Fruit fly (Drosophila melanogaster): Measurements from ENCODE around the gene Miro.
A peak's percentile ranks its signal among the peaks of the same experiment; 100 is the strongest.

Miro gene

dm6 chr3R:24051459-24052165 is 13.0 kb upstream of the Miro start (continued):
- TF ChIP-seq Dek (tag; optimal IDR thresholded peaks at IDR 0.05) (no peak), CG14014 (GFP tag; IDR thresholded peaks at IDR 0.05) (peak; percentile 30; the same call in 1 of the 2 replicates), CG3163 (GFP tag; optimal IDR thresholded peaks at IDR 0.05) (no peak), Mrtf (GFP tag; IDR thresholded peaks at IDR 0.05) (0 out of 3 replicates have a peak, but pooled peaks have one; percentile 4), tgo (GFP tag; IDR thresholded peaks at IDR 0.05) (no peak), CG15479 (GFP tag; optimal IDR thresholded peaks at IDR 0.05) (no peak), CG1792 (GFP tag; optimal IDR thresholded peaks at IDR 0.05) (no peak), stc (GFP tag; IDR thresholded peaks at IDR 0.05) (0 out of 2 replicates have a peak, but pooled peaks have one; percentile 19), CG12744 (GFP tag; optimal IDR thresholded peaks at IDR 0.05) (no peak), CoRest (tag; optimal IDR thresholded peaks at IDR 0.05) (no peak), Ssrp (tag; optimal IDR thresholded peaks at IDR 0.05) (no peak), CG30431 (GFP tag; optimal IDR thresholded peaks at IDR 0.05) (no peak), CG34376 (GFP tag; optimal IDR thresholded peaks at IDR 0.05) (peak; percentile 73), CG4854 (GFP tag; optimal IDR thresholded peaks at IDR 0.05) (no peak), CG10543 (GFP tag; optimal IDR thresholded peaks at IDR 0.05) (peak; percentile 40), CG18262 (tag; optimal IDR thresholded peaks at IDR 0.05) (no peak), sens (GFP tag) (peak; percentile 61), CG15514 (GFP tag; optimal IDR thresholded peaks at IDR 0.05) (peak; percentile 37), Fer3 (tag; optimal IDR thresholded peaks at IDR 0.05) (no peak), scrt (GFP tag; optimal IDR thresholded peaks at IDR 0.05) (peak; percentile 1), CG1024 (GFP tag; IDR thresholded peaks at IDR 0.05) (0 out of 2 replicates have a peak, but pooled peaks have one; percentile 19), abd-A (tag; optimal IDR thresholded peaks at IDR 0.05) (peak; percentile 14), lab (GFP tag; optimal IDR thresholded peaks at IDR 0.05) (peak; percentile 31), Hmr (GFP tag; optimal IDR thresholded peaks at IDR 0.05) (no peak), Bgb (GFP tag; IDR thresholded peaks at IDR 0.05; ENCODE audit: partially characterized antibody) (peak; percentile 39; the same call in 1 of the 2 replicates), onecut (GFP tag; IDR thresholded peaks at IDR 0.05) (no peak), CG10565 (GFP tag; optimal IDR thresholded peaks at IDR 0.05) (no peak), sima (GFP tag; optimal IDR thresholded peaks at IDR 0.05) (no peak), zfh2 (GFP tag; optimal IDR thresholded peaks at IDR 0.05) (no peak), Gug (GFP tag; IDR thresholded peaks at IDR 0.05) (peak; percentile 26; the same call in 1 of the 4 replicates), inv (GFP tag; IDR thresholded peaks at IDR 0.05; ENCODE audit: partially characterized antibody) (no peak), ato (GFP tag; IDR thresholded peaks at IDR 0.05; ENCODE audit: partially characterized antibody) (no peak), CG11504 (tag; optimal IDR thresholded peaks at IDR 0.05) (no peak), amos (GFP tag; IDR thresholded peaks at IDR 0.05; ENCODE audit: partially characterized antibody) (peak; percentile 11; the same call in 1 of the 2 replicates), CG12659 (GFP tag; optimal IDR thresholded peaks at IDR 0.05) (peak; percentile 3), Awh (GFP tag; IDR thresholded peaks at IDR 0.05) (no peak), CG4730 (GFP tag; IDR thresholded peaks at IDR 0.05) (0 out of 2 replicates have a peak, but pooled peaks have one; percentile 5), CG14965 (GFP tag; optimal IDR thresholded peaks at IDR 0.05; ENCODE audit: borderline replicate concordance) (no peak), CG10462 (GFP tag; optimal IDR thresholded peaks at IDR 0.05) (no peak), bcd (GFP tag; optimal IDR thresholded peaks at IDR 0.05) (no peak), E2f2 (GFP tag; IDR thresholded peaks at IDR 0.05) (peak; percentile 42; the same call in 1 of the 2 replicates), MBD-R2 (GFP tag; IDR thresholded peaks at IDR 0.05) (peak; percentile 32; the same call in 1 of the 2 replicates), slbo (GFP tag; IDR thresholded peaks at IDR 0.05) (peak; percentile 53), CG5180 (GFP tag; optimal IDR thresholded peaks at IDR 0.05) (no peak), MESR4 (GFP tag; optimal IDR thresholded peaks at IDR 0.05) (peak; percentile 85), Eip74EF (GFP tag; optimal IDR thresholded peaks at IDR 0.05) (peak in 1 of 2 experiments; percentile 40), CG6791 (GFP tag; IDR thresholded peaks at IDR 0.05; ENCODE audit: partially characterized antibody) (no peak), CG16815 (GFP tag; optimal IDR thresholded peaks at IDR 0.05) (no peak)

All from whole organism, embryonic.